Worm (Caenorhabditis elegans) whole organism, dauer: ENCODE results near the gene wdfy-2.

Source experiments
- unc-62 ChIP-seq: sonication (generic microtip); optimal IDR thresholded peaks from 2 replicates; lab custom pipeline; 2017; ENCODE audit warnings: missing biosample characterization, missing genetic modification reagents, missing genetic modification characterization

Gene wdfy-2

DNA sequence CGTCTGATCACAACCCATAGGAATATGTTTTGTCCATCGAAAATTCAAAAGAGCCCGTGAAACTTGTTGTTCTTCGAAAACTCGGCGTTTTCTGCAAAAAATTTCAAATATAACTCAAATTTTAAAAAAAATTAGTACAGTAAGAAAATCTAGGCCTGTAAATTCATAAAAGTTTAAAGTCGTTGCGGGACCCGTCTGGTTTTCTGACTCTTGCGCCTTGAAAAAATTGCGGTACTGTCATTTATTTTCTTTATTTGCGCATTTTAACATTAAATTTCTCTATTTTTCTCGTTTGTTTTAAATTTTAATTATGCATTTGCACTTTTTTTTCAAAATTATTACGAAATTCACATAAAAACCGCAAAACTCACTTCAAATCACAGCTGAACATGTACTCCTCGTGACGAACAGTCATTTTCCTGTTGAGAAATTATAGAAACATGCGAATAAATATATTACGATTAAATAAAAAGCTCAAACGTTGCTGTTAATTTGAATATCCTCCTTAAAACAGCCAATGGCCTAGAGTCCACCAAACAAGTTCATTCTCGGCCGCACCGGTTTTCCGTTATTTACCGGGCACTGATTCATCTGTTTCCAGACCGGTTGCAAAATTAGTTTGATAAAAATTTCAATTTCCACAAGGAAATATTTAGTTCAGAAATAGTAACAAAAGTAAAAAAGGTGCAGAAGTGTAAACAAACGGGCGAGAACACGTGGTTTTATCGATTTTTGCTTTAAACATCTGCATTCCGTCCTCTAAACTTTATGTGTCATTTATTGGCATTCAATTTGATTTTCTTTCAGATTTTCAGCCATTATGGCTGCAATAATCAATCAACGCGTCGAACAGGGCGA, at the start of gene wdfy-2, which contains the start of gene csa-1:
TSS of gene wdfy-2 (plus strand) at position 808 of the 858 bp plus-strand sequence.
TSS of gene csa-1 (minus strand) at position 669 of the 858 bp plus-strand sequence.
- TF ChIP-seq unc-62 (GFP tag; lab: Kevin White, UChicago) = no peak

DNA sequence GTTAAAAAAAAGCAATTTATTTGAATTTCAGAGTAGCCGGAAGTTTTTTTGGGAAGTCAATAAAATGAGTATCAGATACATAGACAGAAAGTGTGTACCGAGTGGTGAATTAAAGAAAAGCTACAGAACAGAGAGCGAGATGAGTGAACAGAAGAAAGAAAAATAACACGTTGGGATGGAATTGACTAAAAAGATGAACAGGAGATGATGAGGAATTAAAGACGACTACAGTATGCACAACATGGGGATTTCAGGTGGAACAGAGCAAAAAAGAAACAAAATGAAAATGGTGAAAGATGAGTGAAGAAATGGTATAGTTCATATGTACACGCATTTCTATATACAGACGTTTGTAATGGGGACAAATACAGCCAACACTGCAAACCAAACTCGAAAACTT, 48.4 kb upstream of the wdfy-2 start:
- TF ChIP-seq unc-62 (GFP tag; lab: Kevin White, UChicago) = no peak

DNA sequence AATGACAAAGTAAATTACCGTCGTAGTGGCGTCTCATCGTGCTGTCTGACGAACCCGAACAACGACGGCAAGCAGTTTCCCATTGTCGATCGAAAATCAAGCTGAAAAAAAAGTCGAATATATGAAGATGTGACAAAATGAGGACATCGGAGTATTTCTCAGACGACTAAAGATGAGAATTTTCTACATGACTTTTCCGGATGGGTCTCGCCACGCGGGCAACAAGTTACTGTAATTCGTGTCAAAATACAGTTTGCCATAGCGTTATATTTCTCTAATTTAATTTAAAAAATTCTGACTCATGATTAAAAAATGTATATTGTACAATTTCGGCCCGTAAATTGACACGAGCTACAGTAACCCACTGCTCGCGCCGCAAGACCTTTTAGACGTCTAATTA, 46.7 kb upstream of the wdfy-2 start, which contains the start of gene C01G6.4:
TSS of gene C01G6.4 (minus strand) at position 101 of the 400 bp plus-strand sequence.
- TF ChIP-seq unc-62 (GFP tag; lab: Kevin White, UChicago) = no peak

DNA sequence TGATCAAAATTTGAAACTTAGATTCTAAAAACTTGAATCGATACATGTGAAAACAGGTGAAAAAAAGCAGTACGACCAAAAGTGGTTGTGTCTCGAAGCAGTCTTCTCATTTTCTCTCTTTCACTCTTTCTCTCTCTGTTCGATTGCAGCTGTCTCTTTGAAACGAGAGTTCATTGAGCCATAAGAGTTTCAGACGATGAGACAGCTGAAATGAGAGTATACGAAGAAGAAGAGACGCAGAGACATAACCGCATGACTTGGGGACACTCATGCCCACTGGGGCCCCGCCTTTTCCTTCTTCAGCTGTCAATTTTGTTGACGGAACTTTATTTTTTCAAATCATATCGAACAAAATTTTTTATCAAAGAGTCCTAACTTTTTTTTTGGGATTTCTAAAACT, 45.7 kb upstream of the wdfy-2 start:
- TF ChIP-seq unc-62 (GFP tag; lab: Kevin White, UChicago) = no peak

DNA sequence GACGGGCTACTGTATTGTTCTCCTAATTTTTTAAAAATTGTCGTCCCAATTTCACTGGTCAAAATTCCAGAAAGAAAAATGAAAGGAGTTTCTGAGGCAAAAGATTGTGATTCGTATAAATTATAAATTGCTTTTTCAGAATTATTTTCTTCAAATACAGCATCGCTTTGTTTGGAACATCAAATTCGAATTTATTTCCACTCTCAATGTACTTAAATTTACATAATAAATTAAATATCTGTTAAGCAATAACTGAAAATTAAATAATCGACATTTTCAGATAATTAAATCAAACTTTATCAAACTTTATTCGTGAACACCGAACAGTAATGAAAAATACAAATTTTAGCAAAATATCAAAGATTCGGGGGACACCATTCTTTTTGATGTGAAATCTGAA, 44.9 kb upstream of the wdfy-2 start:
- no peak for TF ChIP-seq unc-62 (GFP tag; lab: Kevin White, UChicago)

DNA sequence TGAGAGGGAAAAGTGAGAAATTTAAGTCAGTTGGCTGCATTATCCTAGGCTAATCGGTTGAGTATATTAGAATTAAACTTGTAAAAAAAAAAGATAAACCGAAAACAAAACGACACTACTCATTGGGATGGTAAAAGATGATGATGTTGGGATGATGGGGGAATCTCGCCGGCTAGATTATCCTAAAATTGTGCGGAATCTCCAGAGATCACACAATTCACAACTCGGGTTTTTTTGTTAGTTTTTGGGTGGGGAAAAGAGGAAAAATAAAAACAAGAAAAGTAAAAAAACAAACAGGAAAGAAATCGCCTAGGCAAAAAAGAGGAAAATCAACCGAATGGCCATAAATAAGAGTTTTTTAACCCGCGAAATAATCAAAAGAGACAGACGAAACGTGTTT, 44.5 kb upstream of the wdfy-2 start:
- no peak for TF ChIP-seq unc-62 (GFP tag; lab: Kevin White, UChicago)

DNA sequence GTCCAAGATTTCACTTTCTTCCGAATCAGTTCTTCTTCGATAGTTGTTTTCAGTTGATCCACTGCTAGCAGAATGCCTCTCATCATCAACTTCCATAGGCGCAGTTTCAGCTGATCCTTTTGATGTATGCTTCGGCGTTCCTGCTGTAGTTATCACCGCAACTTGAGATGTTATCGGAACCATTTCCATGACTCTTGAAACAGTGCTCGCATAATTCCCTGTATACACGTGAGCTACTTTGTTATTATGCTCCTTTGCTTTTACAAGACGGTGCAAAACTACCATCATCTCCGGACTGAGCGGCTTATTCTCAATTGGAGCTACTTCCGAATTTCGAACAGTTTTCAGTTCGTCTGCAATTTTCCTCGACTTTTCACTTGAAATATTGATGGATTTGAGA, 42.5 kb upstream of the wdfy-2 start:
- TF ChIP-seq unc-62 (GFP tag; lab: Kevin White, UChicago) = no peak

DNA sequence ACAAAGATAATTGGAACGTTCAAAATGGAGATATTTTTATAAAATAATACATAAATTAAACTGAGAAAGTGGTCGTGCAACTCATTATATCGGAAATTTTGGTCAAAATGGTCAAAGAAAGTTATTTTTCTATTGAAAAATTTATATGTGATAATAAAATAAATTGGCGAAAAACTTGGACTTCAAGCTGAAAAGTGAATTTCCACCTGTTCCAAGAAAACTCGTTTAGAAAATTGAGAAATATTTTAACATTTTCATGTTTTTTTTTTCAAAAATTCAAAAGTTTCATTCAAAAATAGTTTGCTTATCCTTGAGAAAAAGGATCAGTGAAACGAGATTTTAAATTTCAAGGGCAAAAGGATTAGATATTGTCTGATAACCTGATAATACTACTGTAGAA, 40.6 kb upstream of the wdfy-2 start:
- TF ChIP-seq unc-62 (GFP tag; lab: Kevin White, UChicago) = no peak

DNA sequence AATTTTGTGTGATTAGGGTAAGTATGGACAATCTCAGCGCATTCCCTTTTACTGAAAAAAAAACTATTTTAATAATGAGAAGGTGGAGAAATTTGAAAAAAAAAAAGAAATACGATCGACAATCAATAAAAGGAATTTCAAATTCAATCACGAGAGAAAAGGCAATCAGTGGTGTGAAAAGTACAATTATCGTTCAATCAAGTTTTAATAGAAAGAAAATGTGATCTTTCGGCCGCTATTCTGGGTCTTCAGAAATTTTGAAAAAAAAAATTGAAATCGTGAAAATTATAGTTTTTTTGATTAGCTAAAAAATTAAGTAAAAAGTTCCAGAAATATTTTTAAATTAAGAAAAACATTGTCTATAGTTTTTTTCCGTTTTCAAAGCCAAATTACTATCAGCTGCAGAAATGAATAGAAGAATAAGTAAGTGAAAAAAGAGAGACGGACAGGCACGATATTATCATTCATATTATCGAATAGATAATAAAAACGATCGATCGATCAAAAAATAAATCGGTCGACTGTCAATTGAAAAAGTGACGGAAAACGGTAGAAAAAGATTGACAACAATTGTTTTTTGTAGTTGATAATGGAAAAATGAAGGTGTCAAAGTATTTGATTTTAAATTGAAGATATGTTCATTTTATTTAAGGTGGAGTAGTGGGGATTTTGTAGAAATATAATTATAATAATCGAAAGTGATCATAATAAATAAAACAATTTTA, 39.5 kb upstream of the wdfy-2 start, which contains the start of gene gldi-3:
TSS of gene gldi-3 (minus strand) at position 51 of the 725 bp plus-strand sequence.
- TF ChIP-seq unc-62 (GFP tag; lab: Kevin White, UChicago) = no peak

DNA sequence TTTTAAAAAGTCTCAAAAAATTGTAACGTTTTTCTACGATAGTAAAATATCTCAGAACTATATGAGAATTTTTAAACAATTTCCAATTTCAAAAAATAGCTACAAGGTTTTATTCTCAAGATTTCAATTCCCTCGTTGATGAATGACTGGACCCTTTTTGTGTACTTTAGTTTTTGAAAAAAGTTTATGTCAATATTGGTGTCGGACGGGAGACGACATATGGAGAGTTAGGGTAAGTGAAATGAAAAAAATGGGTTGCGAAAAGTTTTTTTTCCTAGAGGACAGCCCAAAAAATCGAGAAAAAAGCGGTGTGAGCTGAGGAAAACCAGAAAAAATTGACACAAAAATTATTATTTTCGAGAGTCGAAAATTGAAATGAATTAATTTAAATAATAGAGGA, 38.8 kb upstream of the wdfy-2 start:
- TF ChIP-seq unc-62 (GFP tag; lab: Kevin White, UChicago) = no peak

DNA sequence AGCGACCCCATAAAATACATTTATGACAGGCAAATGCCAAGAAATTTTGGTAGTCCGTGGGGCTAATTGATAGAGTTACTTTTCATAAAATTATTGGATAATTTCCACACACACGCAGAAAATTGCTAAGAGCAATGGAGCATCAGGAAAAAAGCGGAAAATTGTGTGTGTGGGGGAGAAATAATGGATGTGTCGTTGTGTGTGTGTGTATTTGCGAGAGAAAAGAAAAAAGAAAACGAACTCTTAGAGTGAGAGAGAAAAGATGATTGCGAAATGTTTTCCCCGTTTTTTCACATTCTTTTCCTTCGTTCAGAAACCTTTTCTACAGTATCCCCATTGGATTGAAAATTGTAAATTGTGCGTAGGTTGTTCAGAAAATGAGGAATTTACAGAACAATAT, 38.1 kb upstream of the wdfy-2 start:
- TF ChIP-seq unc-62 (GFP tag; lab: Kevin White, UChicago) = no peak

DNA sequence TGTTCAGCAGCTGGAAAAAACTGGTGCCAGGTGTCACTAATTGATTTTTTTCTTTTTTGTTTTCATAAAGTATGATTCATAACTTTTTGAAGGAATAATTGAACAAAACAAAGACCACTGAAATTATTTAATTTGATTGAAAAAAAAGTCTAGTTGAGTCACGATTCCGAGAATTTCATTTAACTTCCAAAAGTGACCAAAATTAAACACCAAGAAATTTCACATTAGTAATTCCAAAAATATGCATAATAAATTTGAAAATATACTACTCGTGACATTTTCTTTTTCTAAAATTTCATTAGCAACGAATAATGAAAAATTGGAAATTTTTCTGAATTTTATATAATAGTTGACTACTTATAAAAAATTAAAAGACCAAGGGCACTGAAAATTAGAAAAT, 37.6 kb upstream of the wdfy-2 start:
- no peak for TF ChIP-seq unc-62 (GFP tag; lab: Kevin White, UChicago)

DNA sequence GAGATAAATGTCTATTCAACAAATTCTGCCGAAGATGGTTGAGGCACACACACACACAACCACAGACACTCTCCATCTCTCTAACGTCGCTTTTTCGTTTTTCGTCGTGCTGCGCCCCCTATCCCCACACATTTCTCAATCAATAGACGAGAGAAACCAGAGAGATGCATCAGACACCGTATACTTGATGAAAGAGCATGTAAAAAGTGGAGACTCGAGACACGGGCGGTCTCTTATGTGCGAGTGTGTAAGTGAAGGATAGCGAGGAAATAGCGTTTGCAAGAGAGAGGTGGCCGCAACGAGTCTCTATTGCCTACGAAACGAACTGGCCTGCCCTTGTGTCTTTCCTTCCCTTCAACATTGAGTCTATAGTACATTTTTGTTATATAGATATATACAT, 36.9 kb upstream of the wdfy-2 start:
- TF ChIP-seq unc-62 (GFP tag; lab: Kevin White, UChicago) = no peak

DNA sequence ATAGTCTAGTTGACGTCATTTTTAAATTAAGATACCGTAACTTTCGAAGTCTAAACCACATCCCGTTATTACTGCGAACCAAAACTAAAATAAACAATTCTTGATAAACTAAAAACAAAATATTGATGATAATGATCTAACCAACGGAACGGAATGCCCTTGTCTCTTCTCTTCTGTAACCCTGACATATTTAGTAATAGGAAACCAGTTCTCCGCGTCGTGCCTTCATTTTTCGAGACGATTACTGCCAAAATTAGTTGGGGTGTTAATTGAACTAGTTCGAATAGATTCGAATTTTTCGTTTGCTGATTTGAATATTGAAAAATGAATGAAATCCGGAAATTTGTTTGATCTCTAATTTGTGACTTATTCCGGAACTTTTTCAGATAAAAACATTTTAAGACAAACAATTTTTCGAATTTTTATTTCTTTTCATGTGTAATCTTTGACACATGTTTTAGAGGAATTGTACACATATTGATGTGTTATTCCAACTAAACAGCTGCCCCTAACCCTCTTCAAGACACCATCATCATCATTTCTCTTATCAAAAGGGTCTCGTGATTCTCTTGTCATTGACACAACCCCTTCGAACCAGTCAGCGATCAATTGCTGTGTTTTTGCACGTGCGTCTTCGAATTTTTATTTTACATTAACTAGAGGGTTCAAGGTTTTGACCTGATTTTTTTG, 35.9 kb upstream of the wdfy-2 start:
- TF ChIP-seq unc-62 (GFP tag; lab: Kevin White, UChicago) = no peak

DNA sequence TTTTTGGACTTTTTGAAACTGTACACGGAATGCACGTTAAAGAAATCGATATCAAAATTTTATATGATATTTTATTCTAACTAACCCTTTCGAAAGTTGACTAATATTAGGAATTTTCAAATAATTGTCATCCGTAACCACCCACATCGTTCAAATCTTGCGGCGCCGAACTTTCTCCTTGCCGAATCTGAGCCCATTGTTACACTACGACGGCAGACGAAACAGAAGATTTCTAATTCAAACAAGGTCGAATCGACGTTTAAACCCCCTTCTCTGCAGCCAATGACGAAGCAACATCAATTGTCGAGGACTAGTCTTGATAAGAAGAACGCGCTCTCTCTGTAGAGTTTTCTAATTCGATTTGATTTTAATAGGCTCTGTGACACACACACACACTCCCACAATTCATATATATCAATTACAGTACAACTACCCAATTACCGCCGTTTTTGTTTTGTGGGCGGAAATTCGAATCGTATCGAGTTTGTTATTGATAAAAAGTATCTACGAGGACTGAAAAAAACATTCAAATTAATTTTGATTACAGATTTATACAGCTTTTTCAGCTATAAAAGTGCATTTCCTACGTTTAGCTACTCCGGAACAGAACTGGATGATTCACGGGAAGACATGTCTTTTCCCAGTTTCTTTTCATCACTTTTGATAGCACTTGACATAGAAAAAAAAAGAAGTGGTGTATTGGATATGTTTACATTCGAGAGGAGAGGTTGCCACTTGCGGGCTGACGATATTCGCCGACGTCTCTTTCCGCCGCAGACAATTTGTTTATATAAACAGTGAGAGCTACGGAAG, 35.1 kb upstream of the wdfy-2 start:
- no peak for TF ChIP-seq unc-62 (GFP tag; lab: Kevin White, UChicago)
